Fruit fly (Drosophila melanogaster): Measurements from ENCODE around the gene Taf12.

Taf12 gene

DNA sequence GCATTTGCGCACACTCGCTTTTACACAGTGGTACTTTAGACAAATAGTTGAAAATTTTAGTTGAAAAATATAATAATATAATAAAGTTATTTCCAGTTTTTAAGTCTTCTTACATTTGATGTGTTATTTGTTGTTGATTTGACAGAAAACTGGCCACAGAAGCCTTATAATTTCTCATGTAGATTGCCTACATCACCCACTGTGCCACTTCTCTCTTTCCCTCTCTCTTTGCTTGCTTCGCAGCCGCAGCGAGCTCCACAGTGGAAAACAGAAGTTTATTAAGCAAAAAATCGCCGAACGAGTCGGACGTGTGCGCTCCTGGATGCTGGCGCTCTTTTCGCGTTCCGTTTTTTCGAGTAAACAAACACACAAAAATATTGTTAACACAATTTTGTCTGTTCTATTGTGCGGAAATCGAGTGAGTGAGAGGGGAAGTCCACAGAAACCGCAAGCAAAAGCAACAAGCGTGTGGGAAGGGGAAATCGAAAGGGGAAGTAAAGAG is 23.6 kb downstream of the Taf12 start, which contains the start of gene CG42327 (continued):
- TF ChIP-seq CG17359 (tag; optimal IDR thresholded peaks at IDR 0.05) (peak; percentile 96), seq (GFP tag; IDR thresholded peaks at IDR 0.05) (peak; percentile 96), CG10366 (GFP tag; IDR thresholded peaks at IDR 0.05) (peak; percentile 96), lov (optimal IDR thresholded peaks at IDR 0.05) (no peak), lov (GFP tag; IDR thresholded peaks at IDR 0.05) (peak; percentile 96), CG7372 (GFP tag; IDR thresholded peaks at IDR 0.05) (peak; percentile 86), CG17802 (tag; optimal IDR thresholded peaks at IDR 0.05) (peak; percentile 79), CG3995 (GFP tag; optimal IDR thresholded peaks at IDR 0.05) (no peak), CG1603 (tag; optimal IDR thresholded peaks at IDR 0.05) (peak; percentile 84), mirr (GFP tag; optimal IDR thresholded peaks at IDR 0.05) (peak; percentile 80), CG16863 (GFP tag; optimal IDR thresholded peaks at IDR 0.05) (peak; percentile 87), al (GFP tag; IDR thresholded peaks at IDR 0.05) (peak; percentile 87), ci (GFP tag; IDR thresholded peaks at IDR 0.05) (peak; percentile 99), CG1024 (GFP tag; IDR thresholded peaks at IDR 0.05) (peak; percentile 91), CG33213 (GFP tag; optimal IDR thresholded peaks at IDR 0.05) (peak; percentile 53), CG2202 (tag; optimal IDR thresholded peaks at IDR 0.05) (peak; percentile 93), onecut (GFP tag; IDR thresholded peaks at IDR 0.05) (peak; percentile 87), CG18011 (GFP tag; optimal IDR thresholded peaks at IDR 0.05) (peak; percentile 76), emc (GFP tag; optimal IDR thresholded peaks at IDR 0.05) (no peak), tup (GFP tag; optimal IDR thresholded peaks at IDR 0.05) (peak; percentile 83), vnd (GFP tag; IDR thresholded peaks at IDR 0.05; ENCODE audit: partially characterized antibody) (no peak), unpg (GFP tag; optimal IDR thresholded peaks at IDR 0.05) (peak; percentile 97), CG5953 (GFP tag; IDR thresholded peaks at IDR 0.05) (peak; percentile 98), Max (GFP tag; optimal IDR thresholded peaks at IDR 0.05) (peak; percentile 91), CG17361 (GFP tag; IDR thresholded peaks at IDR 0.05) (peak; percentile 93), CG10462 (GFP tag; optimal IDR thresholded peaks at IDR 0.05) (peak; percentile 93), Fer1 (GFP tag; optimal IDR thresholded peaks at IDR 0.05) (peak; percentile 94), luna (GFP tag; optimal IDR thresholded peaks at IDR 0.05) (no peak), CG6683 (GFP tag; optimal IDR thresholded peaks at IDR 0.05) (peak; percentile 88), Atf6 (GFP tag; IDR thresholded peaks at IDR 0.05) (peak; percentile 91), CG9437 (GFP tag; optimal IDR thresholded peaks at IDR 0.05) (peak; percentile 89), C15 (GFP tag; IDR thresholded peaks at IDR 0.05) (peak; percentile 86; the same call in 2 of the 3 replicates), CG13296 (GFP tag; optimal IDR thresholded peaks at IDR 0.05) (peak; percentile 87), CG2875 (GFP tag; optimal IDR thresholded peaks at IDR 0.05) (peak; percentile 98), MBD-R2 (GFP tag; IDR thresholded peaks at IDR 0.05) (peak; percentile 67), CG11247 (GFP tag; IDR thresholded peaks at IDR 0.05) (peak; percentile 91), CG10654 (GFP tag; optimal IDR thresholded peaks at IDR 0.05) (peak; percentile 90), az2 (GFP tag; optimal IDR thresholded peaks at IDR 0.05) (peak; percentile 96), Rx (GFP tag; IDR thresholded peaks at IDR 0.05) (peak; percentile 94), chinmo (GFP tag; IDR thresholded peaks at IDR 0.05; ENCODE audit: partially characterized antibody) (peak; percentile 86; the same call in 2 of the 4 replicates), ab (GFP tag; optimal IDR thresholded peaks at IDR 0.05) (no peak), yki (optimal IDR thresholded peaks at IDR 0.05) (no peak), CG9215 (GFP tag; IDR thresholded peaks at IDR 0.05) (peak; percentile 73), CG2120 (GFP tag; optimal IDR thresholded peaks at IDR 0.05) (peak; percentile 82), wor (GFP tag; IDR thresholded peaks at IDR 0.05) (peak; percentile 93), Dll (GFP tag; IDR thresholded peaks at IDR 0.05; ENCODE audit: partially characterized antibody) (peak; percentile 48; the same call in 1 of the 4 replicates), CG2889 (GFP tag; IDR thresholded peaks at IDR 0.05) (peak; percentile 88), chn (GFP tag; optimal IDR thresholded peaks at IDR 0.05) (peak; percentile 92), CHES-1-like (GFP tag; optimal IDR thresholded peaks at IDR 0.05) (peak; percentile 77), pan (optimal IDR thresholded peaks at IDR 0.05) (no peak), pan (GFP tag; optimal IDR thresholded peaks at IDR 0.05 in 1 of 2, IDR thresholded peaks at IDR 0.05 in 1 of 2) (peak in 1 of 2 experiments; percentile 98), CG15514 (GFP tag; optimal IDR thresholded peaks at IDR 0.05) (peak; percentile 84)

Data from whole organism, embryonic.